Worm (Caenorhabditis elegans): Measurements from ENCODE around the gene Y9C9A.5.

Y9C9A.5 gene

ce11 chrIV:4969419-4969818 is 27.6 kb downstream of the Y9C9A.5 start, which contains the start of gene Y9C9A.13:
Gene Y9C9A.13, minus strand, starts transcription at chrIV:4969519.
- no peak for TF ChIP-seq sma-3 (GFP tag; optimal IDR thresholded peaks at IDR 0.05)
- TF ChIP-seq nhr-21 (tag; optimal IDR thresholded peaks at IDR 0.05): no peak
- no peak for TF ChIP-seq nhr-23 (tag; optimal IDR thresholded peaks at IDR 0.05)
- no peak for TF ChIP-seq egl-27 (tag; optimal IDR thresholded peaks at IDR 0.05)
- TF ChIP-seq ztf-4 (tag; optimal IDR thresholded peaks at IDR 0.05): no peak
- TF ChIP-seq elt-3 (tag; optimal IDR thresholded peaks at IDR 0.05): no peak
- no peak for TF ChIP-seq aly-2 (tag; optimal IDR thresholded peaks at IDR 0.05)
- no peak for TF ChIP-seq Y55F3AM.14 (GFP tag; optimal IDR thresholded peaks at IDR 0.05)
- no peak for TF ChIP-seq nhr-6 (tag; optimal IDR thresholded peaks at IDR 0.05)
- TF ChIP-seq ztf-11 (tag; optimal IDR thresholded peaks at IDR 0.05): no peak
- no peak for TF ChIP-seq mab-5 (tag; optimal IDR thresholded peaks at IDR 0.05)
- no peak for TF ChIP-seq unc-62 (GFP tag; optimal IDR thresholded peaks at IDR 0.05)
- TF ChIP-seq nhr-25 (tag; optimal IDR thresholded peaks at IDR 0.05): no peak
- TF ChIP-seq ama-1 (optimal IDR thresholded peaks at IDR 0.05): no peak
- no peak for TF ChIP-seq nhr-12 (tag; optimal IDR thresholded peaks at IDR 0.05)
- no peak for TF ChIP-seq elt-1 (tag; optimal IDR thresholded peaks at IDR 0.05)
- TF ChIP-seq lin-39 (tag; optimal IDR thresholded peaks at IDR 0.05): no peak
- TF ChIP-seq fos-1 (tag; optimal IDR thresholded peaks at IDR 0.05): no peak
- TF ChIP-seq snpc-4 (tag; optimal IDR thresholded peaks at IDR 0.05): no peak

DNA sequence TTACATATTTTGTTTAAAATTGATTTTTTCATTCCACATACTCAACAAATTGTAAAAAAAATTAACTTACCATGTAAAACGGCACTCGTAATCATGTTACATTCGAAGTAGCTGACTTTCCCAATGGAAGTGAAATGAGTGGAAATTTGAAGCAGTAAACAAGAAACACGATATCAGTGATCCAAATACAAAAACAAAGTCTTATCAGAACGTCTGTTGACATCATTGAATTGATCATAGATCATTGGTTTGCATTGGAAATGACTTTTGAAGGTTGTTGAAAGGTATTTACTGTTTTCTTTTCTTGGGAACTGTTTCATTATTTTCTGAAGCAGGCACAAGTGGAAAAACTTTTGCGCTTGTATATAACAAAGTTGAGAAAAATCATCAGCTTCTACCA is 34.2 kb downstream of the Y9C9A.5 start, which contains the start of gene Y9C9A.16:
Gene Y9C9A.16, minus strand, starts transcription at position 131 of the 400 bp plus-strand sequence.
- TF ChIP-seq sma-9 (GFP tag; optimal IDR thresholded peaks at IDR 0.05): no peak
- no peak for TF ChIP-seq sma-9 (tag; optimal IDR thresholded peaks at IDR 0.05)
- TF ChIP-seq sem-4 (tag; optimal IDR thresholded peaks at IDR 0.05): no peak
- no peak for TF ChIP-seq snpc-4 (tag; optimal IDR thresholded peaks at IDR 0.05)
- TF ChIP-seq gmeb-1 (tag; optimal IDR thresholded peaks at IDR 0.05): no peak

DNA sequence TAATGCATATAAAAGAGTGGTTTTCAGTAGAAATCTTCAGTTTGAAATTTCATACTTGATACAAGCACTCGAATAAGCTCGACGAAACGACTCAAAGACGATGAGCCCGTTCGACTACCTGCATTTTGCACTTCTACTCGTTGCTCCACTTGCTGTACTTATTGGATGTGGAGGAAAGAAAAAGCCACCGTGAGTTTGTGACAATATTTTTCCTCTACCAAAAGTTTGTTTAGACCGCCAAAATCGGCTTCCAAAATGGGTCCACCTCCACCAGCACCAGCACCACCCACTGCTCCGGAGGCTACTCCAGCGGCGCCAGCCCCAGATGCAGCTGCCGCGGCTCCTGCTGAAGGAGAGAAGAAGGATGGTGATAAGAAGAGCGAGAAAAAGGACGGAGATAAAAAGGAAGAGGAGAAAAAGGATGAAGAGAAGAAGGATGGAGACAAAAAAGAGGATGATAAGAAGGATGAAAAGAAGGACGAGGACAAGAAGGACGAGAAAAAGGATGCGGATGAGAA is 35.5 kb downstream of the Y9C9A.5 start, which contains the start of gene E03H12.5:
Gene E03H12.5, plus strand, starts transcription at position 51 of the 518 bp plus-strand sequence.
- TF ChIP-seq nhr-25 (tag; optimal IDR thresholded peaks at IDR 0.05) (no peak), nhr-129 (tag; optimal IDR thresholded peaks at IDR 0.05) (no peak), elt-1 (tag; optimal IDR thresholded peaks at IDR 0.05) (no peak), sma-3 (GFP tag; optimal IDR thresholded peaks at IDR 0.05) (no peak)

ce11 chrIV:4981027-4981426 is 39.2 kb downstream of the Y9C9A.5 start, which contains the start of gene srz-24:
Gene srz-24, minus strand, starts transcription at chrIV:4981127.
- no peak for TF ChIP-seq peb-1 (tag; optimal IDR thresholded peaks at IDR 0.05)
- TF ChIP-seq lsy-2 (tag; optimal IDR thresholded peaks at IDR 0.05): no peak
- no peak for TF ChIP-seq F13H6.1 (tag; optimal IDR thresholded peaks at IDR 0.05)
- no peak for TF ChIP-seq gmeb-1 (tag; optimal IDR thresholded peaks at IDR 0.05)
- TF ChIP-seq nhr-23 (tag; optimal IDR thresholded peaks at IDR 0.05): no peak
- no peak for TF ChIP-seq lin-11 (tag; optimal IDR thresholded peaks at IDR 0.05)
- TF ChIP-seq skn-1 (tag; optimal IDR thresholded peaks at IDR 0.05): no peak
- TF ChIP-seq mdl-1 (tag; optimal IDR thresholded peaks at IDR 0.05): no peak
- no peak for TF ChIP-seq aly-2 (tag; optimal IDR thresholded peaks at IDR 0.05)
- TF ChIP-seq Y55F3AM.14 (GFP tag; optimal IDR thresholded peaks at IDR 0.05): no peak
- no peak for TF ChIP-seq nhr-25 (tag; optimal IDR thresholded peaks at IDR 0.05)
- TF ChIP-seq zag-1 (tag; optimal IDR thresholded peaks at IDR 0.05): no peak
- TF ChIP-seq dmd-4 (tag; optimal IDR thresholded peaks at IDR 0.05): no peak
- TF ChIP-seq elt-3 (tag; optimal IDR thresholded peaks at IDR 0.05): no peak
- TF ChIP-seq C34F6.9 (tag; optimal IDR thresholded peaks at IDR 0.05): no peak
- no peak for TF ChIP-seq mbf-1 (tag; optimal IDR thresholded peaks at IDR 0.05)
- TF ChIP-seq blmp-1 (tag; optimal IDR thresholded peaks at IDR 0.05; ENCODE audit: insufficient read depth): no peak
- TF ChIP-seq nhr-6 (tag; optimal IDR thresholded peaks at IDR 0.05): no peak
- TF ChIP-seq lin-13 (GFP tag; optimal IDR thresholded peaks at IDR 0.05): no peak

ce11 chrIV:4982477-4982876 is 40.7 kb downstream of the Y9C9A.5 start, which contains the start of gene E03H12.4:
Gene E03H12.4, plus strand, starts transcription at chrIV:4982596.
- TF ChIP-seq elt-3 (tag; optimal IDR thresholded peaks at IDR 0.05): no peak
- no peak for TF ChIP-seq nhr-77 (tag; optimal IDR thresholded peaks at IDR 0.05)
- no peak for TF ChIP-seq nhr-6 (tag; optimal IDR thresholded peaks at IDR 0.05)
- TF ChIP-seq nhr-10 (tag; optimal IDR thresholded peaks at IDR 0.05): no peak
- TF ChIP-seq ceh-82 (tag; optimal IDR thresholded peaks at IDR 0.05): no peak
- no peak for TF ChIP-seq nhr-23 (tag; optimal IDR thresholded peaks at IDR 0.05)
- no peak for TF ChIP-seq lin-13 (GFP tag; optimal IDR thresholded peaks at IDR 0.05)
- no peak for TF ChIP-seq sma-9 (GFP tag; optimal IDR thresholded peaks at IDR 0.05)
- TF ChIP-seq sma-9 (tag; optimal IDR thresholded peaks at IDR 0.05): no peak
- no peak for TF ChIP-seq lsy-2 (tag; optimal IDR thresholded peaks at IDR 0.05)
- no peak for TF ChIP-seq mbf-1 (tag; optimal IDR thresholded peaks at IDR 0.05)
- TF ChIP-seq lin-11 (tag; optimal IDR thresholded peaks at IDR 0.05): no peak
- no peak for TF ChIP-seq zag-1 (tag; optimal IDR thresholded peaks at IDR 0.05)
- TF ChIP-seq sem-4 (tag; optimal IDR thresholded peaks at IDR 0.05): no peak
- no peak for TF ChIP-seq nhr-21 (tag; optimal IDR thresholded peaks at IDR 0.05)
- no peak for TF ChIP-seq ceh-16 (tag; optimal IDR thresholded peaks at IDR 0.05)

All from whole organism, L2 larva.